Fruit fly (Drosophila melanogaster) whole organism, wandering third instar larva: ENCODE measurements around the gene CG13044.

Source experiments
- Hnf4 ChIP-seq: fragments of 200-800 bp; sonication (Bioruptor generic); optimal IDR thresholded peaks from 2 replicates; lab custom pipeline; 2016; ENCODE audit warnings: missing biosample characterization, mild to moderate bottlenecking, missing genetic modification characterization
- Hr78 ChIP-seq: fragments of >200 bp; optimal IDR thresholded peaks from 2 replicates; lab custom pipeline; 2017; ENCODE audit warnings: missing biosample characterization, missing genetic modification characterization
- Hr83 ChIP-seq: fragments of 200-300 bp; sonication (Bioruptor generic); optimal IDR thresholded peaks from 2 replicates; lab custom pipeline; 2016; ENCODE audit warnings: missing biosample characterization, mild to moderate bottlenecking, missing genetic modification characterization, moderate library complexity; ENCODE audit not compliant: poor library complexity, severe bottlenecking
- Mio ChIP-seq: sonication (Bioruptor generic); optimal IDR thresholded peaks from 2 replicates; lab custom pipeline; 2016; ENCODE audit warnings: missing biosample characterization, missing genetic modification characterization
- Myc ChIP-seq: fragments of >200 bp; optimal IDR thresholded peaks from 2 replicates; lab custom pipeline; 2017
- dl ChIP-seq, 2 experiments: fragments of 175-275, 200-275 bp in 1 of 2; fragments of 200-275 bp in 1 of 2; sonication (Bioruptor generic); optimal IDR thresholded peaks; lab custom pipeline; 2018; ENCODE audit warnings: mild to moderate bottlenecking in 2 of 2, missing biosample characterization in 2 of 2, missing genetic modification characterization in 2 of 2, moderate library complexity in 2 of 2; ENCODE audit not compliant: partially characterized antibody in 2 of 2, insufficient read depth in 1 of 2
- lola ChIP-seq: fragments of >200 bp; optimal IDR thresholded peaks from 2 replicates; lab custom pipeline; 2017; ENCODE audit warnings: missing biosample characterization, missing genetic modification characterization
- pan ChIP-seq: fragments of >200 bp; optimal IDR thresholded peaks from 2 replicates; lab custom pipeline; 2017

DNA sequence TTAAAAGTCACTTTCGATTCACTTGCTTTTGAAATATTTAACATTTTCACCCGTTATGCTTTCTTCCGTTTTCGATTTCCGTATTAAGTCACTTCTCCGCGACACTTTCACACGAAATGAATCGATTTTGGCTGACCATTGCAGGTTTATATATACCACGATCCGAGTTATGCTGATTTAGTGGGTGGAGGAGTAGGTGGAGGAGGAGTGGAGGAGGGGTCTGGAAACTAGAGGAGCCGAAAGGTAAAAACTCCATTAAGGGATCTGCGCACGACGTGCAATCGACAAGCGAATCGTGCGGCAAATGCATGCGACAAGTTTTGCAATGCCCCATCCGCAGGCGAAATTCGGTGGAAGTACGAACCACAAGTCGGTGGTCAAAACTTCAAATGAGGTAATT, 12.1 kb downstream of the CG13044 start, which contains the start of gene CG13045:
- TF ChIP-seq Hnf4 (GFP tag; lab: Kevin White, UChicago) (no peak), pan (lab: Kevin White, UChicago) (no peak), Mio (GFP tag; lab: Kevin White, UChicago) (no peak), Myc (no peak), Hr78 (GFP tag; lab: Kevin White, UChicago) (no peak), dl (GFP tag; optimal IDR thresholded peaks at IDR 0.05; lab: Kevin White, UChicago; ENCODE audit: insufficient read depth in 1 of 2, partially characterized antibody in 2 of 2) (no peak), Hr83 (GFP tag; lab: Kevin White, UChicago) (no peak), lola (GFP tag; lab: Kevin White, UChicago) (no peak)
